Worm (Caenorhabditis elegans): ENCODE results near the gene C05B5.12.

DNA sequence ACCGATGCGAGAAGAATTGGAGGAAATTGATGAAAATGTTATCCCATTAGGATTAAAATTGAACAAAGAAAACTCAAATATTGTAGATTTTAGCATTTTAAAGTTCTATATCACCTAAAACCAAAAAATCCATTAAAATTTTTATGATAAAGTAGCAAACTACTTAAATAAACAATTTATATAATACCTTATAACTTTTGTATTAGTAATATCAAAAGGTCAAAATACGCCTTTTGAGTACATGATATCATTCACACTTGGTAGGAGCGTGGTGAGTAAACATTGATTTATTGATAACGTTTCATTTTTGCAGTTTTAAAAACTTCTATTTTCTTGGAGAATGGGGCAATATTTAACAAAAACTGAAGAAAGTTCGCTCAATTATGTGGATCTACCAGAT lies 13.9 kb downstream of the C05B5.12 start, which contains the start of gene C05B5.5:
- TF ChIP-seq ztf-4 (tag; optimal IDR thresholded peaks at IDR 0.05) (no peak), ama-1 (optimal IDR thresholded peaks at IDR 0.05) (no peak), fos-1 (tag; optimal IDR thresholded peaks at IDR 0.05) (peak; percentile 31), zag-1 (tag; optimal IDR thresholded peaks at IDR 0.05) (no peak), ztf-1 (GFP tag; conservative IDR thresholded peaks at IDR 0.05) (no peak), ceh-82 (tag; optimal IDR thresholded peaks at IDR 0.05) (no peak)
